Worm (Caenorhabditis elegans) whole organism, young adult: ENCODE data around the gene pdhb-1.

Source experiments
- B0019.2 ChIP-seq: fragments of 200-800 bp; sonication (Bioruptor generic); conservative IDR thresholded peaks from 2 replicates; pipeline ENCODE4 v1.3.6; 2022; ENCODE audit warnings: missing genetic modification reagents, missing genetic modification characterization, missing compliant biosample characterization
- B0035.1 ChIP-seq: sonication (generic microtip); optimal IDR thresholded peaks from 2 replicates; lab custom pipeline; 2016; ENCODE audit warnings: missing genetic modification characterization, mild to moderate bottlenecking, missing compliant biosample characterization, missing genotype, missing genetic modification reagents
- C06A6.2 ChIP-seq: fragments of 200-800 bp; sonication (Bioruptor generic); conservative IDR thresholded peaks from 2 replicates; pipeline ENCODE4 v1.3.6; 2022; ENCODE audit warnings: missing genetic modification characterization, missing compliant biosample characterization
- F52B5.7 ChIP-seq: sonication (generic microtip); optimal IDR thresholded peaks from 2 replicates; lab custom pipeline; 2016; ENCODE audit warnings: mild to moderate bottlenecking, missing genetic modification characterization, missing compliant biosample characterization
- F55B11.4 ChIP-seq: sonication (generic microtip); optimal IDR thresholded peaks from 2 replicates; lab custom pipeline; 2016; ENCODE audit warnings: missing compliant biosample characterization, missing genetic modification characterization, borderline replicate concordance; ENCODE audit not compliant: insufficient read depth
- K11D2.4 ChIP-seq: fragments of 200-800 bp; sonication (Bioruptor generic); IDR thresholded peaks from 2 replicates; pipeline ENCODE4 v1.3.6; 2022; ENCODE audit warnings: missing genetic modification reagents, missing genetic modification characterization, missing compliant biosample characterization
- Y53G8AR.9 ChIP-seq: fragments of 200-800 bp; sonication (Bioruptor generic); conservative IDR thresholded peaks from 2 replicates; pipeline ENCODE4 v1.3.6; 2022; ENCODE audit warnings: missing genetic modification reagents, missing genetic modification characterization, missing compliant biosample characterization
- Y56A3A.18 ChIP-seq: fragments of 200-800 bp; sonication (Bioruptor generic); IDR thresholded peaks from 2 replicates; pipeline ENCODE4 v1.3.6; 2022; ENCODE audit warnings: missing genetic modification reagents, missing genetic modification characterization, missing compliant biosample characterization
- Y79H2A.3 ChIP-seq: fragments of 200-800 bp; sonication (Bioruptor generic); conservative IDR thresholded peaks from 2 replicates; pipeline ENCODE4 v1.3.6; 2022; ENCODE audit warnings: missing genetic modification reagents, missing genetic modification characterization, missing compliant biosample characterization
- athp-1 ChIP-seq: sonication (generic microtip); optimal IDR thresholded peaks from 2 replicates; lab custom pipeline; 2017; ENCODE audit warnings: mild to moderate bottlenecking, missing genetic modification characterization, missing compliant biosample characterization
- attf-5 ChIP-seq: fragments of 200-800 bp; sonication (Bioruptor generic); optimal IDR thresholded peaks from 2 replicates; lab custom pipeline; 2018; ENCODE audit warnings: mild to moderate bottlenecking, missing genetic modification characterization, missing compliant biosample characterization
- cebp-1 ChIP-seq, 2 experiments: fragments of 200-800 bp in 1 of 2; sonication (Bioruptor generic) in 1 of 2; sonication (generic microtip) in 1 of 2; IDR thresholded peaks in 1 of 2; optimal IDR thresholded peaks in 1 of 2; 2 replicates each; pipeline versions ENCODE4 v1.3.6 to Lab custom; 2017 to 2022; ENCODE audit warnings: missing compliant biosample characterization in 2 of 2, missing genetic modification characterization in 2 of 2, mild to moderate bottlenecking in 1 of 2, missing genetic modification reagents in 1 of 2, moderate library complexity in 1 of 2
- ceh-27 ChIP-seq: fragments of 200-800 bp; sonication (Bioruptor generic); optimal IDR thresholded peaks from 2 replicates; lab custom pipeline; 2018; ENCODE audit warnings: mild to moderate bottlenecking, missing genetic modification characterization, moderate library complexity, missing compliant biosample characterization
- ceh-79 ChIP-seq: sonication (generic microtip); optimal IDR thresholded peaks from 2 replicates; lab custom pipeline; 2017; ENCODE audit warnings: mild to moderate bottlenecking, missing genetic modification characterization, missing compliant biosample characterization
- ceh-91 ChIP-seq: fragments of 200-800 bp; sonication (Bioruptor generic); IDR thresholded peaks from 2 replicates; pipeline ENCODE4 v1.3.6; 2022; ENCODE audit warnings: missing genetic modification reagents, missing genetic modification characterization, missing compliant biosample characterization
- chd-7 ChIP-seq: sonication (generic microtip); optimal IDR thresholded peaks from 2 replicates; lab custom pipeline; 2016; ENCODE audit warnings: mild to moderate bottlenecking, missing genetic modification characterization, moderate library complexity, missing compliant biosample characterization
- die-1 ChIP-seq: sonication (generic microtip); optimal IDR thresholded peaks from 2 replicates; lab custom pipeline; 2016; ENCODE audit warnings: missing genotype, mild to moderate bottlenecking, missing genetic modification characterization, missing compliant biosample characterization
- efl-1 ChIP-seq: fragments of 150-350 bp; optimal IDR thresholded peaks from 2 replicates; lab custom pipeline; 2014; ENCODE audit warnings: missing biosample characterization, missing genetic modification reagents, missing genetic modification characterization
- hmg-1.2 ChIP-seq: fragments of 200-800 bp; sonication (Bioruptor generic); IDR thresholded peaks from 2 replicates; pipeline ENCODE4 v1.3.6; 2022; ENCODE audit warnings: missing genetic modification reagents, missing genetic modification characterization, missing compliant biosample characterization
- hsf-1 ChIP-seq: fragments of 200-800 bp; sonication (Bioruptor generic); IDR thresholded peaks from 2 replicates; pipeline ENCODE4 v1.3.6; 2022; ENCODE audit warnings: missing genetic modification reagents, missing genetic modification characterization, missing compliant biosample characterization
- lin-26 ChIP-seq: fragments of 200-800 bp; sonication (Bioruptor generic); IDR thresholded peaks from 2 replicates; pipeline ENCODE4 v1.3.6; 2022; ENCODE audit warnings: missing genetic modification reagents, missing genetic modification characterization, missing compliant biosample characterization
- lin-35 ChIP-seq, 3 experiments: fragments of 150-350 bp in 2 of 3; sonication (generic microtip) in 1 of 3; optimal IDR thresholded peaks; 2 replicates each; lab custom pipeline; 2014 to 2018; ENCODE audit warnings: missing biosample characterization in 3 of 3, missing genetic modification characterization in 3 of 3, missing genetic modification reagents in 3 of 3
- lin-54 ChIP-seq: fragments of 200-800 bp; sonication (Bioruptor generic); optimal IDR thresholded peaks from 2 replicates; lab custom pipeline; 2018; ENCODE audit warnings: mild to moderate bottlenecking, missing genetic modification characterization, missing compliant biosample characterization
- lir-1 ChIP-seq: fragments of 200-800 bp; sonication (Bioruptor generic); conservative IDR thresholded peaks from 2 replicates; pipeline ENCODE4 v1.3.6; 2022; ENCODE audit warnings: missing genetic modification reagents, missing genetic modification characterization, missing compliant biosample characterization
- madf-3 ChIP-seq: fragments of 200-800 bp; sonication (Bioruptor generic); IDR thresholded peaks from 2 replicates; pipeline ENCODE4 v1.3.6; 2022; ENCODE audit warnings: missing genetic modification reagents, missing genetic modification characterization, missing compliant biosample characterization
- mel-28 ChIP-seq: sonication (generic microtip); optimal IDR thresholded peaks from 2 replicates; lab custom pipeline; 2016; ENCODE audit warnings: borderline replicate concordance, mild to moderate bottlenecking, missing genetic modification characterization, missing compliant biosample characterization
- nhr-120 ChIP-seq: fragments of 200-800 bp; sonication (Bioruptor generic); IDR thresholded peaks from 2 replicates; pipeline ENCODE4 v1.3.6; 2022; ENCODE audit warnings: missing genetic modification characterization, missing compliant biosample characterization
- nhr-80 ChIP-seq: sonication (generic microtip); optimal IDR thresholded peaks from 2 replicates; lab custom pipeline; 2016; ENCODE audit warnings: missing genetic modification characterization, missing compliant biosample characterization
- pbrm-1 ChIP-seq: fragments of 200-800 bp; sonication (Bioruptor generic); IDR thresholded peaks from 2 replicates; pipeline ENCODE4 v1.3.6; 2022; ENCODE audit warnings: missing genetic modification reagents, missing genetic modification characterization, missing compliant biosample characterization
- pha-4 ChIP-seq: fragments of 150-350 bp; sonication (generic microtip); optimal IDR thresholded peaks from 2 replicates; lab custom pipeline; 2014; ENCODE audit warnings: missing biosample characterization, missing genetic modification reagents, missing genetic modification characterization
- rcor-1 ChIP-seq: fragments of 200-800 bp; sonication (Bioruptor generic); IDR thresholded peaks from 2 replicates; pipeline ENCODE4 v1.3.6; 2022; ENCODE audit warnings: missing genetic modification reagents, missing genetic modification characterization, missing compliant biosample characterization
- repo-1 ChIP-seq: sonication (generic microtip); optimal IDR thresholded peaks from 2 replicates; lab custom pipeline; 2017; ENCODE audit warnings: mild to moderate bottlenecking, missing genetic modification characterization, missing compliant biosample characterization
- ztf-18 ChIP-seq: sonication (generic microtip); optimal IDR thresholded peaks from 2 replicates; lab custom pipeline; 2016; ENCODE audit warnings: missing genotype, mild to moderate bottlenecking, missing genetic modification characterization, missing compliant biosample characterization
- ztf-22 ChIP-seq: fragments of 200-800 bp; sonication (Bioruptor generic); optimal IDR thresholded peaks from 2 replicates; lab custom pipeline; 2018; ENCODE audit warnings: mild to moderate bottlenecking, missing genetic modification characterization, moderate library complexity, missing compliant biosample characterization
- ztf-26 ChIP-seq: sonication (generic microtip); optimal IDR thresholded peaks from 2 replicates; lab custom pipeline; 2017; ENCODE audit warnings: missing genetic modification characterization, missing compliant biosample characterization

The pdhb-1 gene

ce11 chrIV:3363784-3364183, 35.7 kb upstream of the pdhb-1 start:
- TF ChIP-seq lin-35 (GFP tag; optimal IDR thresholded peaks at IDR 0.05; lab: Kevin White, UChicago) (no peak), hmg-1.2 (GFP tag; lab: Robert Waterston, UW) (peak; percentile 90), ceh-79 (tag; lab: Kevin White, UChicago) (no peak), hsf-1 (GFP tag; lab: Robert Waterston, UW) (no peak), ztf-22 (GFP tag; lab: Kevin White, UChicago) (no peak)
- TF ChIP-seq, all 124 proteins: peak for 1

DNA sequence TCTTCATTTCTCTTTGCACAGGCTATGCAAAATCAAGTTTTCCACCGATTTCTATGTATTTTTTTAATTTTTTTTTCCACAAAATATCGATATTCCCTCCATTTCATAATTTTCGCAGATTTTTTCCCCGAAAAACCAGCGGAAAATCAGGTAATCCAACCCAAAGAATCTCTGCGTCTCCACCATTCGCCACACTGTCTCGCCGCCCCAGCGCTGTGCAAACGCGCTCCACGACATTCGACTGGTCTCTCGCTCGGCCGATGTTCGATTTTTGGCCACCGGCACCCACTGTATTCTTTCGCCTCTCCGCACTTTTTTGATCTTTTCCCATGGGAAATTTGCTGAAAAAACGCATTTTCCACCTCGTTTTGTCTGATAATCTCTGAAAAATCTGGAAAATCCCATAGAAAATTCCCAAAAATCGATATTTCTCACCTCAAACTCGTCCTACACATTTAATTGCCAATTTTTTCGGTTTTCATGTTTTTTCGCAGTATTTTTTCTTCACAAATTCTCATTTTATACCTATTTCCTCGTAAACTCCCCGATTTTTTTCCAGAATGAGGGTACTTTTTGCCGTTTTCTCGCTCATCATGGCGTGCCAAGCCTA, 30.7 kb upstream of the pdhb-1 start, which contains the start of gene vha-19:
TSS of gene vha-19 (plus strand) at position 560 of the 610 bp plus-strand sequence.
- peak; percentile 78 for TF ChIP-seq nhr-80 (tag; lab: Kevin White, UChicago)
- TF ChIP-seq C06A6.2 = no peak
- TF ChIP-seq die-1 = no peak
- no peak for TF ChIP-seq lin-26 (GFP tag; lab: Robert Waterston, UW)
- TF ChIP-seq lin-35 (GFP tag; optimal IDR thresholded peaks at IDR 0.05; lab: Kevin White, UChicago) = no peak
- TF ChIP-seq Y56A3A.18 (GFP tag; lab: Robert Waterston, UW) = no peak
- TF ChIP-seq attf-5 (GFP tag; lab: Kevin White, UChicago) = peak; percentile 54
- peak; percentile 17 for TF ChIP-seq lin-54
- no peak for TF ChIP-seq chd-7 (tag; lab: Kevin White, UChicago)
- TF ChIP-seq rcor-1 (GFP tag; lab: Robert Waterston, UW) = no peak
- TF ChIP-seq efl-1 (GFP tag; lab: Kevin White, UChicago) = peak; percentile 4
- no peak for TF ChIP-seq nhr-120 (GFP tag; lab: Robert Waterston, UW)
- TF ChIP-seq mel-28 (tag; lab: Kevin White, UChicago) = no peak
- no peak for TF ChIP-seq madf-3 (GFP tag; lab: Robert Waterston, UW)
- no peak for TF ChIP-seq K11D2.4 (GFP tag; lab: Robert Waterston, UW)
- no peak for TF ChIP-seq ceh-91 (GFP tag; lab: Robert Waterston, UW)
- TF ChIP-seq athp-1 = no peak
- TF ChIP-seq B0035.1 (tag; lab: Kevin White, UChicago) = no peak
- no peak for TF ChIP-seq pha-4 (tag; lab: Kevin White, UChicago)
- no peak for TF ChIP-seq Y79H2A.3 (GFP tag; lab: Robert Waterston, UW)
- TF ChIP-seq ztf-22 (GFP tag; lab: Kevin White, UChicago) = no peak
- TF ChIP-seq ztf-18 (tag; lab: Kevin White, UChicago) = peak; percentile 20
- TF ChIP-seq Y53G8AR.9 (GFP tag; lab: Robert Waterston, UW) = no peak
- TF ChIP-seq lir-1 (GFP tag; lab: Robert Waterston, UW) = no peak
- no peak for TF ChIP-seq pbrm-1 (GFP tag; lab: Robert Waterston, UW)
- peak; percentile 13 for TF ChIP-seq ceh-27 (GFP tag; lab: Kevin White, UChicago)
- no peak for TF ChIP-seq F55B11.4 (tag; lab: Kevin White, UChicago)
- no peak for TF ChIP-seq cebp-1 (GFP tag; IDR thresholded peaks at IDR 0.05; lab: Robert Waterston, UW)
- TF ChIP-seq cebp-1 (tag; optimal IDR thresholded peaks at IDR 0.05; lab: Kevin White, UChicago) = peak; percentile 73

DNA sequence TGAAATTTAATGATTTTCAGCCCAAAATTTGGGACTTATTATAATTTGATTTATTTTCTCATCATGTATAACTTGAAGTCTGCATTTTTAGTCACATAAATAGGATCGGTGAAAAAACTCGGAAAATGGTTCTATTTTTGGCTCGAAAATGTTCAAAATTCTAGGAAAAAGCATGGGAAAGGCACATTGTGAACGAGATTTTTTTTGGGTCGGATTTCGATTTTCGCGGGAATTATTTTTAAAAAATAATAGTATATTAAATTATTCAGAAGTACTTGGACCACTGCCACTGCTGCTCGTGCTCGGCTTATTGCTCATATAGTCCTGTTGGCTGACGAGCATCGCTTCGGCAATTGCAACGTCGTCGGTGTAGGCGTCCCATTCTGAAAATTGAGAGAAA, 26.1 kb upstream of the pdhb-1 start:
- TF ChIP-seq lin-35 (GFP tag; optimal IDR thresholded peaks at IDR 0.05; lab: Kevin White, UChicago) (peak in 1 of 3 experiments; percentile 1), F52B5.7 (tag; lab: Kevin White, UChicago) (peak; percentile 32), ztf-26 (tag; lab: Kevin White, UChicago) (peak; percentile 35), repo-1 (tag; lab: Kevin White, UChicago) (peak; percentile 74), B0019.2 (GFP tag; lab: Robert Waterston, UW) (no peak)
